6 worm cellular contexts compared by ENCODE assay signal in the genomic region with DNA sequence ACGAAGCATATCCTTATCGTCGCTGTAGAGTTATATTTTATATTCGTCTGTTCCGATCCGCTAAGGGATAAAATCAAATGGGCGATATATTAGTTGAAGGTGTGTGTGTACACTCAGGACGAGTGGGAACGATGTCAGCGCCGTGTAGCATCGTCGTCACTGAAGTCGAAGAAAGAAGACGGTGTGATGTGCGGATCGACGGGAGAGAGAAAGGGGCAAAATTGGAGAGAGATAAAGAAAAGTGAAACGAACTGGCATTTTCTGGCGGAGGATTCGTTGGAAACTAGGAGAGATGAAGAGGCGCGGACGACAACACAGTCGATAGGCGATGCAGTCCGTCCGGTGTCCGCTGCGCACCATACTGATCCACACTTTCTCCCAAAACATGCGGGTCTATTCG.
TF ChIP-seq lines count a peak whose summit lies in the region.

C26B9.3 (plus strand) TSS at position 343 of the 400 bp plus-strand sequence.

TF ChIP-seq in whole organism, L1 larva, 84 proteins besides CTCF, POLR2A, EP300 and RAD21:
- TF ChIP-seq mep-1 (tag; optimal IDR thresholded peaks at IDR 0.05; lab: Kevin White, UChicago) (peak; percentile 25), lin-14 (GFP tag; optimal IDR thresholded peaks at IDR 0.05; lab: Kevin White, UChicago) (peak; percentile 3), nhr-11 (tag; optimal IDR thresholded peaks at IDR 0.05; lab: Kevin White, UChicago) (no peak), blmp-1 (tag; optimal IDR thresholded peaks at IDR 0.05; lab: Kevin White, UChicago) (peak; percentile 98)

TF ChIP-seq in whole organism, L2 larva, 48 proteins besides CTCF, POLR2A, EP300 and RAD21:
- TF ChIP-seq nhr-21 (tag; optimal IDR thresholded peaks at IDR 0.05; lab: Kevin White, UChicago) (peak; percentile 24), ceh-16 (tag; optimal IDR thresholded peaks at IDR 0.05; lab: Kevin White, UChicago) (no peak), fos-1 (tag; optimal IDR thresholded peaks at IDR 0.05; lab: Kevin White, UChicago) (peak; percentile 14), blmp-1 (tag; optimal IDR thresholded peaks at IDR 0.05; lab: Kevin White, UChicago; ENCODE audit: insufficient read depth) (peak; percentile 87)

TF ChIP-seq in whole organism, L3 larva, 47 proteins besides CTCF, POLR2A, EP300 and RAD21:
- TF ChIP-seq nhr-25 (tag; optimal IDR thresholded peaks at IDR 0.05; lab: Kevin White, UChicago) (peak; percentile 40), mdl-1 (tag; optimal IDR thresholded peaks at IDR 0.05; lab: Kevin White, UChicago) (no peak), hmg-11 (tag; optimal IDR thresholded peaks at IDR 0.05; lab: Kevin White, UChicago) (peak; percentile 18), nhr-23 (tag; optimal IDR thresholded peaks at IDR 0.05; lab: Kevin White, UChicago) (peak; percentile 51), ztf-11 (tag; optimal IDR thresholded peaks at IDR 0.05; lab: Kevin White, UChicago) (no peak), nhr-237 (tag; optimal IDR thresholded peaks at IDR 0.05; lab: Kevin White, UChicago) (no peak)

TF ChIP-seq in whole organism, L4 larva, 104 proteins besides CTCF, POLR2A, EP300 and RAD21:
- TF ChIP-seq dpl-1 (GFP tag; optimal IDR thresholded peaks at IDR 0.05; lab: Kevin White, UChicago) (no peak), ceh-32 (tag; optimal IDR thresholded peaks at IDR 0.05; lab: Kevin White, UChicago; ENCODE audit: poor library complexity) (no peak), Y75B8A.6 (GFP tag; IDR thresholded peaks at IDR 0.05; lab: Robert Waterston, UW) (no peak), nhr-28 (tag; optimal IDR thresholded peaks at IDR 0.05; lab: Kevin White, UChicago) (peak; percentile 8), ZK337.2 (GFP tag; IDR thresholded peaks at IDR 0.05; lab: Robert Waterston, UW) (no peak), arid-1 (GFP tag; conservative IDR thresholded peaks at IDR 0.05; lab: Robert Waterston, UW) (no peak), ZK546.5 (tag; optimal IDR thresholded peaks at IDR 0.05; lab: Kevin White, UChicago) (no peak), mdt-29 (GFP tag; IDR thresholded peaks at IDR 0.05; lab: Robert Waterston, UW) (no peak), R02D3.7 (tag; optimal IDR thresholded peaks at IDR 0.05; lab: Kevin White, UChicago) (no peak), hlh-11 (tag; optimal IDR thresholded peaks at IDR 0.05; lab: Kevin White, UChicago) (peak; percentile 41), Y105C5A.15 (GFP tag; IDR thresholded peaks at IDR 0.05; lab: Robert Waterston, UW) (no peak), nhr-42 (GFP tag; IDR thresholded peaks at IDR 0.05; lab: Robert Waterston, UW) (no peak), spr-1 (tag; optimal IDR thresholded peaks at IDR 0.05; lab: Kevin White, UChicago) (peak; percentile 7), Y48G9A.11 (GFP tag; IDR thresholded peaks at IDR 0.05; lab: Robert Waterston, UW) (no peak), egl-43 (GFP tag; IDR thresholded peaks at IDR 0.05; lab: Robert Waterston, UW) (no peak), T20F7.1 (GFP tag; optimal IDR thresholded peaks at IDR 0.05; lab: Kevin White, UChicago) (no peak), mdl-1 (tag; optimal IDR thresholded peaks at IDR 0.05; lab: Kevin White, UChicago) (peak in 1 of 2 experiments; percentile 36), mxl-3 (GFP tag; optimal IDR thresholded peaks at IDR 0.05; lab: Kevin White, UChicago) (peak; percentile 68)

TF ChIP-seq in whole organism, late embryonic, 69 proteins besides CTCF, POLR2A, EP300 and RAD21:
- TF ChIP-seq ref-2 (tag; optimal IDR thresholded peaks at IDR 0.05; lab: Kevin White, UChicago) (peak; percentile 37), ttx-3 (tag; optimal IDR thresholded peaks at IDR 0.05; lab: Kevin White, UChicago) (no peak), rnt-1 (tag; optimal IDR thresholded peaks at IDR 0.05; lab: Kevin White, UChicago) (peak; percentile 11)

TF ChIP-seq in whole organism, mixed stage, embryonic, 35 proteins besides CTCF, POLR2A, EP300 and RAD21:
- TF ChIP-seq ham-2 (GFP tag; optimal IDR thresholded peaks at IDR 0.05; lab: Kevin White, UChicago) (peak; percentile 64), blmp-1 (tag; optimal IDR thresholded peaks at IDR 0.05; lab: Kevin White, UChicago) (peak; percentile 87), M03D4.4 (tag; optimal IDR thresholded peaks at IDR 0.05; lab: Kevin White, UChicago) (no peak), elt-1 (tag; optimal IDR thresholded peaks at IDR 0.05; lab: Kevin White, UChicago; ENCODE audit: borderline replicate concordance, insufficient read depth) (peak; percentile 5), ceh-83 (GFP tag; optimal IDR thresholded peaks at IDR 0.05; lab: Kevin White, UChicago) (no peak)

Comparison
In these comparisons a context has a peak if more than half of its experiments do, and no peak if none do; other contexts are left out.
1. Of the 29 proteins assayed by ChIP-seq in both whole organism, L4 larva and whole organism, L1 larva: peak only in whole organism, L4 larva: nhr-28; only in whole organism, L1 larva: mep-1; in both: none; in neither: 26; mixed calls (peak in some experiments, not most) for 1.